Worm (Caenorhabditis elegans): ENCODE measurements around the gene clhm-1.
A peak's percentile ranks its signal among the peaks of the same experiment; 100 is the strongest.
"Not testable (repeated sequence)": the region's sequence is repeated elsewhere in the genome, so short reads cannot be mapped to it uniquely, and the experiment has no call there.

Gene clhm-1

DNA sequence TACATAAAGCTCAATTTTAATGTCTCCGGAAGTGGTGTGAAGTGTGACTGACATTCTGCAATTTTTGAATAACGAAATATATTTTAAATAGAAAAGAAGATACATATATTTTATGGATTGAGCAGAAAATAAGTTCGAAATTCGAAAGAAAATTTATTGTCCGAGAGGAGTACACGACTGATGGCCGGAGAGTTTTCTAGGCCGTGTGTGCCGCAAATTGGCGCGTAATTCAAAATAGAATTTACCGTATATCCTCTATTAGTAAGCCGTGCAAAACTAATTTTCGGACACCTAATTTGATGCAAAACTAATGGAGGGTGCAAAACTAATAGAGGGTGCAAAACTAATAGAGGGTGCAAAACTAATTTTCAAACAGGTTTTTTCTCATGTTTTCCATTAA is 42.5 kb upstream of the clhm-1 start, which contains the start of gene cyn-10 (continued):
- TF ChIP-seq ztf-4 (tag; optimal IDR thresholded peaks at IDR 0.05) (no peak), nfya-1 (tag; optimal IDR thresholded peaks at IDR 0.05; ENCODE audit: insufficient read depth) (peak; percentile 64), nhr-25 (tag; optimal IDR thresholded peaks at IDR 0.05) (peak; percentile 27), ceh-16 (tag; optimal IDR thresholded peaks at IDR 0.05) (no peak), daf-12 (tag; optimal IDR thresholded peaks at IDR 0.05) (no peak), eor-1 (tag; optimal IDR thresholded peaks at IDR 0.05) (peak in 1 of 2 experiments; percentile 70), pqm-1 (tag; optimal IDR thresholded peaks at IDR 0.05) (peak; percentile 18), fkh-2 (tag; optimal IDR thresholded peaks at IDR 0.05) (no peak), aly-2 (tag; optimal IDR thresholded peaks at IDR 0.05) (no peak), nhr-23 (tag; optimal IDR thresholded peaks at IDR 0.05) (peak; percentile 69), pha-4 (tag; optimal IDR thresholded peaks at IDR 0.05) (peak; percentile 65), nhr-43 (tag; optimal IDR thresholded peaks at IDR 0.05; ENCODE audit: poor library complexity, severe bottlenecking) (peak; percentile 94), tbx-2 (tag; optimal IDR thresholded peaks at IDR 0.05) (no peak), ceh-28 (tag; optimal IDR thresholded peaks at IDR 0.05) (no peak), ZK546.5 (tag; optimal IDR thresholded peaks at IDR 0.05) (no peak), unc-62 (GFP tag; optimal IDR thresholded peaks at IDR 0.05) (no peak), lsy-12 (tag; optimal IDR thresholded peaks at IDR 0.05) (peak; percentile 75)

DNA sequence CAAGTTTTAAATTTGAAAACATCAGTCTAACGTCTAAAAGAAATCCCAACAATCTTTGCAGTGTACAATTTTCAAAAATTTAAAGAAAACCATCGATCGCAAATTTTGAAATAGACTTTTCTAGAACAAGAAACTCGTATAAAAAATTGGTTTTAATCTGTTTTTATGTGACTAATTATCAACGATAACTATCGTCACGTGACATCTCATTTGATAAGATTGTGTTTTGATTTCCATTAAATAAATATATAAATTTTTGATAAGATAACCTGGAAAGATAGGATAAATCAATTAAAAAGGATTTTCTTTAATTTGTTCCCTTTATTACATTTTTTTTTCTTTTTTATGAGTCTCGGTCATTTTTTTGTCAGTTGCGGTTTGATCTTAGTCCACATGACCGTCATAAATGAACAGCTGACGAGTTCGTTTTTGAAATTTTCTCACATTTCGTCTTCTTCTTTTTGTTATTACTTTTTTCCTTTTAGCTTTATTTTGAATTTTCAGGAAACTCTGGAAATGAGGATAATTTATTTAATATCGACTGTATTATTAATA is 38.8 kb upstream of the clhm-1 start, which contains the start of gene asm-1:
Gene asm-1, plus strand, starts transcription at position 505 of the 555 bp plus-strand sequence.
- TF ChIP-seq nhr-67 (tag; optimal IDR thresholded peaks at IDR 0.05) (no peak), elt-2 (tag; optimal IDR thresholded peaks at IDR 0.05) (peak; percentile 26)

DNA sequence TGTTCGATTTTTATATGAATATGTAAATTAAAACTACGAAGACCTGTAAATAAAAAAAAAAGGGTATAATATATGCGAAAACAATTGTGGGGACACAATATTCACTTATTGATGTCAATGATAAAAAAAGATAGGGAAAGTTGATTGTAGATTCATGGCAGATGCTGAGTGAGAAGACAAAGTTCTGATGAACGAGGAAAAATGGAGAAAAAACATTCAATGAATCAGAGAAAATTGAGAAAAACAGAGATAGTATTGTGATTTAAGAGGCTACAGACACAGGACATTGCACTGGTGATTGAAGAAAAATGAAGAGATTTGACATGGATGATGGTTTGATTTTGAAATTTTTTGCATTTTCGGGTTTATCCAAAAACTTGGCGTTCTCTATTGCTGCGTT is 37.9 kb upstream of the clhm-1 start:
- TF ChIP-seq nhr-67 (tag; optimal IDR thresholded peaks at IDR 0.05) (no peak), ceh-16 (tag; optimal IDR thresholded peaks at IDR 0.05) (no peak), egl-5 (tag; optimal IDR thresholded peaks at IDR 0.05) (no peak), daf-12 (tag; optimal IDR thresholded peaks at IDR 0.05) (no peak)

DNA sequence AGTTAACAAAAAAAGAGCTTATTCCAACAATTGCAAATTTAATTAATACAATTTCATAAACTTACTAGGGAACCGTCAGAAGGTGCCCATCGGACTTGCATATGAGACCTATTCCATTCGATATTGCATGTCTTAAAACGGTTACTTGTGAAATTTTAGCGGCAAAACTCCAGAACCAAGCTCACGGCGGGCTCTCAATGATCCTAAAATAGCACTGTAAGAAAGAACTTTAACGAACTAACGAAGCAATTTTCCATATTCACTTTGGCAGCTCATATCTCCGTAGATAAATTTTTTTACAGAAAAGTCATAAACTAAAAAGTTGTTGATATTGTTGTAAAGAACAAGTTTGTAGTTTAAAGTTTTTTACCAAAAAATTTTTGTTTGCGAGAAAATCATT is 36.8 kb upstream of the clhm-1 start, which contains the start of gene B0252.3:
Gene B0252.3, minus strand, starts transcription at position 101 of the 400 bp plus-strand sequence.
- TF ChIP-seq nhr-28, jun-1, elt-2 (tag; optimal IDR thresholded peaks at IDR 0.05): not testable (repeated sequence)

DNA sequence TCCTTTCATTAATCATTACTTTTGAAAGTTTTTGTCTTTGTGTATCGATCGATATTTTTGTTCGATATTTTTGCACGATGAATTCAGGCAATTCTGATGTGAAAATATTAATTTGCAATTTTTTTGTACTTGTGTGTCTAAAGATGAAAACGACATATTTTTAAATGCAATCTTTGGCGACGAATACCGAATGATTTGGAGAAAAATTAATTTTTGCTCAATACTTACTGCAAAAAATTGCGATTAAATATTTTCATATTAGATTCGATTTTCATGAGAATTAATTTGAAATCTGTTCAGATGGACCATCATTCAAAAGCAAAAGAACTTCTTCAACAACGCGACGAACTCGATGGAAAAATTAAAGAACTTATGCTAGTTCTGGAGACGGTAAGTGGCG is 31.0 kb upstream of the clhm-1 start, which contains the start of gene psmd-9:
Gene psmd-9, plus strand, starts transcription at position 301 of the 400 bp plus-strand sequence.
- TF ChIP-seq egl-5 (tag; optimal IDR thresholded peaks at IDR 0.05) = no peak
- no peak for TF ChIP-seq ama-1 (optimal IDR thresholded peaks at IDR 0.05)
- TF ChIP-seq elt-2 (tag; optimal IDR thresholded peaks at IDR 0.05) = no peak
- no peak for TF ChIP-seq pqm-1 (tag; optimal IDR thresholded peaks at IDR 0.05)
- no peak for TF ChIP-seq lin-15B (tag; optimal IDR thresholded peaks at IDR 0.05)
- no peak for TF ChIP-seq mml-1 (tag; optimal IDR thresholded peaks at IDR 0.05)
- TF ChIP-seq nhr-12 (tag; optimal IDR thresholded peaks at IDR 0.05) = no peak
- no peak for TF ChIP-seq jun-1 (tag; optimal IDR thresholded peaks at IDR 0.05)
- no peak for TF ChIP-seq ceh-16 (tag; optimal IDR thresholded peaks at IDR 0.05)
- no peak for TF ChIP-seq ceh-28 (tag; optimal IDR thresholded peaks at IDR 0.05)
- no peak for TF ChIP-seq mdl-1 (tag; optimal IDR thresholded peaks at IDR 0.05)
- TF ChIP-seq nhr-237 (tag; optimal IDR thresholded peaks at IDR 0.05) = no peak
- TF ChIP-seq zag-1 (tag; optimal IDR thresholded peaks at IDR 0.05) = no peak
- TF ChIP-seq nhr-11 (tag; optimal IDR thresholded peaks at IDR 0.05) = no peak
- TF ChIP-seq nhr-67 (tag; optimal IDR thresholded peaks at IDR 0.05) = no peak
- TF ChIP-seq ztf-11 (tag; optimal IDR thresholded peaks at IDR 0.05) = no peak

DNA sequence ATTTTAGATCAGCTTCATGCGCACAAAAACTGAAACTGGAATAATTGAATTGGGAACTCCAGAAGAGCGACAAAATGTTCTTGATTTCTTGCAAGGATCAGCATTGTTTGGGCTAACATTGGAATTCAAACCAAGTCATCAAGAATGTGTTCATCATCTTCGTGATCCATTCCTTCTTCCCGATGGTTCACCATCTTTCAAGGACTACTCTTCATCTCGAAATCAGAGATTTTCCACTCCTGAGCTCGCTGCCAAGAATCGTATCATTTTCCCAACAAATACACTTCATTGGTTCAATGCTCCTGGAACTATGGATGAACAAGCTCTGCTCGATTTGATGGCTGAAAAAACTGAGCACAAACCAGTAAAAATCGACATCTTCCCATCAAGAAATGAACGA is 29.9 kb upstream of the clhm-1 start:
- no peak for TF ChIP-seq egl-5 (tag; optimal IDR thresholded peaks at IDR 0.05)
- TF ChIP-seq R02D3.7 (tag; optimal IDR thresholded peaks at IDR 0.05) = no peak
- no peak for TF ChIP-seq ztf-11 (tag; optimal IDR thresholded peaks at IDR 0.05)
- TF ChIP-seq nhr-76 (tag; optimal IDR thresholded peaks at IDR 0.05) = no peak
- TF ChIP-seq nhr-25 (tag; optimal IDR thresholded peaks at IDR 0.05) = no peak
- TF ChIP-seq nhr-11 (tag; optimal IDR thresholded peaks at IDR 0.05) = no peak
- TF ChIP-seq jun-1 (tag; optimal IDR thresholded peaks at IDR 0.05) = no peak
- TF ChIP-seq lsy-12 (tag; optimal IDR thresholded peaks at IDR 0.05) = no peak
- no peak for TF ChIP-seq elt-2 (tag; optimal IDR thresholded peaks at IDR 0.05)
- TF ChIP-seq fkh-2 (tag; optimal IDR thresholded peaks at IDR 0.05) = no peak
- no peak for TF ChIP-seq zag-1 (tag; optimal IDR thresholded peaks at IDR 0.05)

Measured in whole organism, L3 larva.